Worm (Caenorhabditis elegans) whole organism, L3 larva: ENCODE results near the gene chs-2.

Experiments used
- aly-2 ChIP-seq: fragments of 150-350 bp; optimal IDR thresholded peaks from 2 replicates; lab custom pipeline; 2014; ENCODE audit warnings: missing biosample characterization, missing genetic modification characterization
- nhr-28 ChIP-seq: fragments of 150-350 bp; optimal IDR thresholded peaks from 2 replicates; lab custom pipeline; 2014; ENCODE audit warnings: missing biosample characterization, missing genetic modification characterization
- pha-4 ChIP-seq: fragments of 150-350 bp; optimal IDR thresholded peaks from 2 replicates; lab custom pipeline; 2014; ENCODE audit warnings: missing biosample characterization, missing genetic modification reagents, missing genetic modification characterization
- sea-2 ChIP-seq: fragments of 150-350 bp; sonication (generic microtip); optimal IDR thresholded peaks from 4 replicates; lab custom pipeline; 2014; ENCODE audit warnings: missing biosample characterization, missing genetic modification reagents, missing genetic modification characterization
- unc-62 ChIP-seq: fragments of 150-350 bp; sonication (generic microtip); optimal IDR thresholded peaks from 4 replicates; lab custom pipeline; 2014; ENCODE audit warnings: missing biosample characterization, missing genetic modification reagents, missing genetic modification characterization
- ztf-11 ChIP-seq: fragments of 150-350 bp; optimal IDR thresholded peaks from 2 replicates; lab custom pipeline; 2014; ENCODE audit warnings: missing biosample characterization, missing genetic modification characterization

ce11 chrII:158004-158731 is 38.6 kb upstream of the chs-2 start:
- TF ChIP-seq nhr-28 (tag; lab: Kevin White, UChicago) = no peak
- no peak for TF ChIP-seq sea-2
- TF ChIP-seq pha-4 = no peak
- no peak for TF ChIP-seq ztf-11 (tag; lab: Kevin White, UChicago)
- TF ChIP-seq aly-2 (tag; lab: Kevin White, UChicago) = no peak
- no peak for TF ChIP-seq unc-62 (GFP tag; lab: Kevin White, UChicago)
